Worm (Caenorhabditis elegans) whole organism, L3 larva: ENCODE measurements around the gene C44B7.11.

ENCODE experiments used
- R02D3.7 ChIP-seq: fragments of 150-350 bp; optimal IDR thresholded peaks from 2 replicates; lab custom pipeline; 2014; ENCODE audit warnings: missing biosample characterization, missing genetic modification characterization
- aly-2 ChIP-seq: fragments of 150-350 bp; optimal IDR thresholded peaks from 2 replicates; lab custom pipeline; 2014; ENCODE audit warnings: missing biosample characterization, missing genetic modification characterization
- ama-1 ChIP-seq: fragments of 150-350 bp; optimal IDR thresholded peaks from 2 replicates; lab custom pipeline; 2018
- ceh-16 ChIP-seq: sonication (generic microtip); optimal IDR thresholded peaks from 2 replicates; lab custom pipeline; 2017; ENCODE audit warnings: missing biosample characterization, missing genetic modification characterization
- ceh-9 ChIP-seq: sonication (generic microtip); optimal IDR thresholded peaks from 2 replicates; lab custom pipeline; 2018; ENCODE audit warnings: missing biosample characterization, missing genetic modification characterization
- daf-12 ChIP-seq: fragments of 150-350 bp; optimal IDR thresholded peaks from 2 replicates; lab custom pipeline; 2014; ENCODE audit warnings: missing biosample characterization, missing genetic modification reagents, missing genetic modification characterization
- egl-5 ChIP-seq: fragments of 150-350 bp; optimal IDR thresholded peaks from 2 replicates; lab custom pipeline; 2017; ENCODE audit warnings: missing biosample characterization, missing genetic modification reagents, missing genetic modification characterization, inconsistent platforms
- elt-1 ChIP-seq: fragments of 150-350 bp; optimal IDR thresholded peaks from 2 replicates; lab custom pipeline; 2014; ENCODE audit warnings: missing biosample characterization, missing genetic modification characterization
- elt-2 ChIP-seq: sonication (generic microtip); optimal IDR thresholded peaks from 2 replicates; lab custom pipeline; 2016; ENCODE audit warnings: missing genetic modification reagents, mild to moderate bottlenecking, missing genetic modification characterization, missing compliant biosample characterization
- elt-3 ChIP-seq, 3 experiments: fragments of 150-350 bp in 1 of 3; sonication (generic microtip) in 2 of 3; optimal IDR thresholded peaks; 2 replicates in 2 of 3; 4 replicates in 1 of 3; lab custom pipeline; 2014 to 2017; ENCODE audit warnings: missing biosample characterization in 3 of 3, missing genetic modification characterization in 3 of 3
- eor-1 ChIP-seq, 2 experiments: fragments of 150-350 bp; optimal IDR thresholded peaks; 2 replicates each; lab custom pipeline; 2014 to 2018; ENCODE audit warnings: missing biosample characterization in 2 of 2, missing genetic modification characterization in 2 of 2
- hmg-11 ChIP-seq: sonication (generic microtip); optimal IDR thresholded peaks from 2 replicates; lab custom pipeline; 2016; ENCODE audit warnings: missing genetic modification characterization, missing compliant biosample characterization
- jun-1 ChIP-seq: fragments of 150-350 bp; optimal IDR thresholded peaks from 2 replicates; lab custom pipeline; 2014; ENCODE audit warnings: missing biosample characterization, missing genetic modification reagents, missing genetic modification characterization
- lin-15B ChIP-seq: fragments of 150-350 bp; optimal IDR thresholded peaks from 2 replicates; lab custom pipeline; 2014; ENCODE audit warnings: missing biosample characterization, missing genetic modification characterization
- lin-39 ChIP-seq: fragments of 150-350 bp; optimal IDR thresholded peaks from 2 replicates; lab custom pipeline; 2018; ENCODE audit warnings: missing biosample characterization, missing genetic modification reagents, missing genetic modification characterization
- lsy-12 ChIP-seq: sonication (generic microtip); optimal IDR thresholded peaks from 2 replicates; lab custom pipeline; 2016; ENCODE audit warnings: mild to moderate bottlenecking, missing genetic modification characterization, missing compliant biosample characterization
- mdl-1 ChIP-seq: fragments of 150-350 bp; optimal IDR thresholded peaks from 2 replicates; lab custom pipeline; 2014; ENCODE audit warnings: missing biosample characterization, missing genetic modification characterization
- mml-1 ChIP-seq: fragments of 150-350 bp; sonication (generic microtip); optimal IDR thresholded peaks from 3 replicates; lab custom pipeline; 2014; ENCODE audit warnings: missing biosample characterization, missing genetic modification characterization
- nfya-1 ChIP-seq: sonication (generic microtip); optimal IDR thresholded peaks from 2 replicates; lab custom pipeline; 2017; ENCODE audit warnings: missing genetic modification characterization, mild to moderate bottlenecking, missing compliant biosample characterization, antibody characterized with exemption, moderate library complexity; ENCODE audit not compliant: insufficient read depth
- nhr-11 ChIP-seq: fragments of 150-350 bp; optimal IDR thresholded peaks from 2 replicates; lab custom pipeline; 2014; ENCODE audit warnings: missing biosample characterization, missing genetic modification characterization
- nhr-12 ChIP-seq: fragments of 150-350 bp; optimal IDR thresholded peaks from 2 replicates; lab custom pipeline; 2014; ENCODE audit warnings: missing biosample characterization, missing genetic modification characterization
- nhr-23 ChIP-seq: fragments of 150-350 bp; optimal IDR thresholded peaks from 2 replicates; lab custom pipeline; 2014; ENCODE audit warnings: missing biosample characterization, missing genetic modification reagents, missing genetic modification characterization
- nhr-237 ChIP-seq: fragments of 150-350 bp; optimal IDR thresholded peaks from 2 replicates; lab custom pipeline; 2014; ENCODE audit warnings: missing biosample characterization, missing genetic modification characterization
- nhr-25 ChIP-seq: sonication (generic microtip); optimal IDR thresholded peaks from 2 replicates; lab custom pipeline; 2017; ENCODE audit warnings: missing biosample characterization, missing genetic modification characterization
- nhr-28 ChIP-seq: fragments of 150-350 bp; optimal IDR thresholded peaks from 2 replicates; lab custom pipeline; 2014; ENCODE audit warnings: missing biosample characterization, missing genetic modification characterization
- nhr-43 ChIP-seq: sonication (generic microtip); optimal IDR thresholded peaks from 2 replicates; lab custom pipeline; 2016; ENCODE audit warnings: mild to moderate bottlenecking, missing genetic modification characterization, missing compliant biosample characterization; ENCODE audit not compliant: poor library complexity, severe bottlenecking
- nhr-67 ChIP-seq: fragments of 150-350 bp; optimal IDR thresholded peaks from 2 replicates; lab custom pipeline; 2014; ENCODE audit warnings: missing biosample characterization, missing genetic modification characterization
- nhr-77 ChIP-seq: fragments of 150-350 bp; optimal IDR thresholded peaks from 2 replicates; lab custom pipeline; 2014; ENCODE audit warnings: missing biosample characterization, missing genetic modification characterization
- pqm-1 ChIP-seq: fragments of 150-350 bp; optimal IDR thresholded peaks from 2 replicates; lab custom pipeline; 2017; ENCODE audit warnings: missing biosample characterization, missing genetic modification characterization, inconsistent platforms
- sea-2 ChIP-seq: fragments of 150-350 bp; sonication (generic microtip); optimal IDR thresholded peaks from 4 replicates; lab custom pipeline; 2014; ENCODE audit warnings: missing biosample characterization, missing genetic modification reagents, missing genetic modification characterization
- skn-1 ChIP-seq: fragments of 150-350 bp; optimal IDR thresholded peaks from 2 replicates; lab custom pipeline; 2014; ENCODE audit warnings: missing biosample characterization, missing genetic modification characterization
- unc-39 ChIP-seq: sonication (generic microtip); optimal IDR thresholded peaks from 4 replicates; lab custom pipeline; 2017; ENCODE audit warnings: missing biosample characterization, missing genetic modification characterization
- unc-62 ChIP-seq: fragments of 150-350 bp; sonication (generic microtip); optimal IDR thresholded peaks from 4 replicates; lab custom pipeline; 2014; ENCODE audit warnings: missing biosample characterization, missing genetic modification reagents, missing genetic modification characterization
- zag-1 ChIP-seq: fragments of 150-350 bp; optimal IDR thresholded peaks from 2 replicates; lab custom pipeline; 2014; ENCODE audit warnings: missing biosample characterization, missing genetic modification characterization
- ztf-11 ChIP-seq: fragments of 150-350 bp; optimal IDR thresholded peaks from 2 replicates; lab custom pipeline; 2014; ENCODE audit warnings: missing biosample characterization, missing genetic modification characterization

The C44B7.11 gene

ce11 chrII:6887319-6888005 is 9.9 kb downstream of the C44B7.11 start, which contains the start of gene pmp-2 (continued):
- TF ChIP-seq ztf-11 (tag; lab: Kevin White, UChicago), result no peak
- TF ChIP-seq sea-2 (GFP tag; lab: Kevin White, UChicago), result no peak
- no peak for TF ChIP-seq eor-1 (tag; optimal IDR thresholded peaks at IDR 0.05; lab: Kevin White, UChicago)
- TF ChIP-seq skn-1 (tag; lab: Kevin White, UChicago), result no peak
- no peak for TF ChIP-seq elt-3 (tag; optimal IDR thresholded peaks at IDR 0.05; lab: Kevin White, UChicago)
- TF ChIP-seq unc-62 (GFP tag; lab: Kevin White, UChicago), result no peak
- TF ChIP-seq elt-1 (tag; lab: Kevin White, UChicago), result no peak
- no peak for TF ChIP-seq hmg-11 (tag; lab: Kevin White, UChicago)
- peak; percentile 11 for TF ChIP-seq nhr-23
- TF ChIP-seq zag-1, result no peak
- TF ChIP-seq nhr-11 (tag; lab: Kevin White, UChicago), result no peak
- no peak for TF ChIP-seq nhr-28 (tag; lab: Kevin White, UChicago)
- no peak for TF ChIP-seq unc-39 (tag; lab: Kevin White, UChicago)
- TF ChIP-seq mml-1, result no peak
- TF ChIP-seq ama-1 (lab: Kevin White, UChicago), result no peak
- TF ChIP-seq lsy-12, result no peak
- no peak for TF ChIP-seq ceh-9 (tag; lab: Kevin White, UChicago)
- TF ChIP-seq mdl-1, result no peak
- no peak for TF ChIP-seq nhr-237 (tag; lab: Kevin White, UChicago)
- no peak for TF ChIP-seq lin-39 (tag; lab: Kevin White, UChicago)
- no peak for TF ChIP-seq nfya-1 (tag; lab: Kevin White, UChicago)
- TF ChIP-seq lin-15B (tag; lab: Kevin White, UChicago), result no peak
- TF ChIP-seq, all 47 proteins: peak for 6

ce11 chrII:6884568-6884967 is 12.8 kb downstream of the C44B7.11 start:
- no peak for TF ChIP-seq unc-62 (GFP tag; lab: Kevin White, UChicago)
- no peak for TF ChIP-seq nhr-25
- peak; percentile 64 for TF ChIP-seq elt-2 (tag; lab: Kevin White, UChicago)

ce11 chrII:6883716-6884115 is 13.6 kb downstream of the C44B7.11 start, which contains the start of gene pmp-1:
Gene pmp-1, minus strand, starts transcription at chrII:6883754.
- no peak for TF ChIP-seq nfya-1 (tag; lab: Kevin White, UChicago)
- no peak for TF ChIP-seq eor-1 (tag; optimal IDR thresholded peaks at IDR 0.05; lab: Kevin White, UChicago)
- no peak for TF ChIP-seq skn-1 (tag; lab: Kevin White, UChicago)
- TF ChIP-seq nhr-43, result no peak
- TF ChIP-seq nhr-12 (tag; lab: Kevin White, UChicago), result no peak
- no peak for TF ChIP-seq elt-3 (tag; optimal IDR thresholded peaks at IDR 0.05; lab: Kevin White, UChicago)
- TF ChIP-seq nhr-11 (tag; lab: Kevin White, UChicago), result no peak
- TF ChIP-seq elt-2 (tag; lab: Kevin White, UChicago), result peak; percentile 80
- no peak for TF ChIP-seq elt-1 (tag; lab: Kevin White, UChicago)
- TF ChIP-seq pqm-1 (tag; lab: Kevin White, UChicago), result peak; percentile 54
- TF ChIP-seq, all 47 proteins: peak for 2

- no peak for TF ChIP-seq sea-2 (GFP tag; lab: Kevin White, UChicago)
- no peak for TF ChIP-seq ceh-16
- no peak for TF ChIP-seq nhr-11 (tag; lab: Kevin White, UChicago)
- TF ChIP-seq jun-1 (tag; lab: Kevin White, UChicago), result no peak
- no peak for TF ChIP-seq zag-1
- no peak for TF ChIP-seq nhr-67 (tag; lab: Kevin White, UChicago)
- TF ChIP-seq pqm-1 (tag; lab: Kevin White, UChicago), result no peak
- TF ChIP-seq nhr-23, result no peak
- no peak for TF ChIP-seq R02D3.7
- TF ChIP-seq egl-5 (tag; lab: Kevin White, UChicago), result no peak
- TF ChIP-seq lin-39 (tag; lab: Kevin White, UChicago), result no peak
- no peak for TF ChIP-seq nhr-77 (tag; lab: Kevin White, UChicago)
- TF ChIP-seq elt-1 (tag; lab: Kevin White, UChicago), result no peak
- TF ChIP-seq aly-2 (tag; lab: Kevin White, UChicago), result no peak
- no peak for TF ChIP-seq daf-12
Observed at ce11 chrII:6882335-6882734, 15.0 kb downstream of the C44B7.11 start.
